Fruit fly (Drosophila melanogaster) whole organism, pupa: ENCODE measurements around the gene Obp93a.

ENCODE experiments used
- CG10348 ChIP-seq: fragments of 200-800 bp; sonication (Bioruptor generic); IDR thresholded peaks from 2 replicates; pipeline ENCODE4 v1.3.6; 2022; ENCODE audit warnings: missing biosample characterization, missing genetic modification characterization
- CG12605 ChIP-seq: fragments of 200-800 bp; sonication (Bioruptor generic); IDR thresholded peaks from 2 replicates; pipeline ENCODE4 v1.3.6; 2022; ENCODE audit warnings: missing biosample characterization, missing genetic modification characterization
- CG32121 ChIP-seq: fragments of 200-800 bp; sonication (Bioruptor generic); IDR thresholded peaks from 2 replicates; pipeline ENCODE4 v1.3.6; 2022; ENCODE audit warnings: missing biosample characterization, missing genetic modification characterization
- CG8159 ChIP-seq: fragments of 200-800 bp; sonication (Bioruptor generic); optimal IDR thresholded peaks from 3 replicates; lab custom pipeline; 2018; ENCODE audit warnings: missing biosample characterization, mild to moderate bottlenecking, missing genetic modification characterization, moderate library complexity
- EcR ChIP-seq: fragments of 200-800 bp; sonication (Bioruptor generic); optimal IDR thresholded peaks from 3 replicates; lab custom pipeline; 2019; ENCODE audit warnings: missing biosample characterization, missing genetic modification characterization, mild to moderate bottlenecking, moderate library complexity, missing genetic modification reagents
- Pif1A ChIP-seq: fragments of 200-800 bp; sonication (Bioruptor generic); optimal IDR thresholded peaks from 3 replicates; lab custom pipeline; 2016; ENCODE audit warnings: missing biosample characterization, missing genetic modification characterization
- fd96Ca ChIP-seq: fragments of 200-800 bp; sonication (Bioruptor generic); IDR thresholded peaks from 3 replicates; pipeline ENCODE4 v1.3.6; 2022; ENCODE audit warnings: missing biosample characterization, missing genetic modification characterization

dm6 chr3R:21156572-21157480 lies 27.3 kb upstream of the Obp93a start:
- TF ChIP-seq CG8159 (tag; lab: Kevin White, UChicago) (no peak), CG10348 (GFP tag; lab: Robert Waterston, UW) (no peak), Pif1A (no peak), fd96Ca (GFP tag; lab: Robert Waterston, UW) (no peak), CG12605 (no peak), EcR (GFP tag; lab: Kevin White, UChicago) (no peak), CG32121 (no peak)
